Worm (Caenorhabditis elegans): Measurements from ENCODE around the gene acr-9.

acr-9 gene

ce11 chrX:13650799-13651198, 4.1 kb upstream of the acr-9 start, which contains the start of gene C40C9.4:
C40C9.4 (plus strand) TSS chrX:13651099.
- TF ChIP-seq sdc-2 (tag; optimal IDR thresholded peaks at IDR 0.05) = no peak

ce11 chrX:13647305-13647704, 607 bp upstream of the acr-9 start, which contains the start of gene C40C9.3:
C40C9.3 (plus strand) TSS chrX:13647605.
- TF ChIP-seq ama-1 (optimal IDR thresholded peaks at IDR 0.05) (no peak), zip-5 (tag; optimal IDR thresholded peaks at IDR 0.05) (no peak), ceh-9 (tag; optimal IDR thresholded peaks at IDR 0.05) (no peak), ceh-48 (tag; optimal IDR thresholded peaks at IDR 0.05) (no peak), lim-6 (tag; optimal IDR thresholded peaks at IDR 0.05) (no peak), unc-3 (GFP tag; conservative IDR thresholded peaks at IDR 0.05) (no peak), unc-3 (tag; optimal IDR thresholded peaks at IDR 0.05) (no peak), K02D7.2 (tag; optimal IDR thresholded peaks at IDR 0.05) (no peak), ztf-16 (tag; optimal IDR thresholded peaks at IDR 0.05) (no peak), madf-2 (tag; optimal IDR thresholded peaks at IDR 0.05) (no peak), elt-4 (tag; optimal IDR thresholded peaks at IDR 0.05) (no peak), unc-42 (tag; optimal IDR thresholded peaks at IDR 0.05) (no peak), ceh-24 (tag; optimal IDR thresholded peaks at IDR 0.05) (no peak), pha-4 (tag; optimal IDR thresholded peaks at IDR 0.05) (no peak), fkh-10 (GFP tag; optimal IDR thresholded peaks at IDR 0.05) (no peak)

ce11 chrX:13644884-13645283, 1.8 kb downstream of the acr-9 start:
- no peak for TF ChIP-seq npax-4 (tag; optimal IDR thresholded peaks at IDR 0.05)
- TF ChIP-seq ceh-9 (tag; optimal IDR thresholded peaks at IDR 0.05) = no peak
- TF ChIP-seq elt-2 (tag; optimal IDR thresholded peaks at IDR 0.05) = no peak
- no peak for TF ChIP-seq ceh-22 (tag; optimal IDR thresholded peaks at IDR 0.05)
- TF ChIP-seq unc-42 (tag; optimal IDR thresholded peaks at IDR 0.05) = no peak
- TF ChIP-seq F13H6.1 (tag; optimal IDR thresholded peaks at IDR 0.05) = no peak
- TF ChIP-seq pax-1 (tag; optimal IDR thresholded peaks at IDR 0.05) = no peak
- TF ChIP-seq ceh-34 (tag; optimal IDR thresholded peaks at IDR 0.05) = no peak
- no peak for TF ChIP-seq ceh-30 (tag; optimal IDR thresholded peaks at IDR 0.05)
- no peak for TF ChIP-seq fkh-6 (tag; optimal IDR thresholded peaks at IDR 0.05)
- TF ChIP-seq nfya-1 (tag; optimal IDR thresholded peaks at IDR 0.05) = no peak
- no peak for TF ChIP-seq nhr-232 (tag; optimal IDR thresholded peaks at IDR 0.05)
- no peak for TF ChIP-seq nhr-11 (tag; optimal IDR thresholded peaks at IDR 0.05)

- TF ChIP-seq ceh-30 (tag; optimal IDR thresholded peaks at IDR 0.05) = no peak
- no peak for TF ChIP-seq odd-2 (tag; optimal IDR thresholded peaks at IDR 0.05)
- no peak for TF ChIP-seq fkh-10 (GFP tag; optimal IDR thresholded peaks at IDR 0.05)
- TF ChIP-seq npax-4 (tag; optimal IDR thresholded peaks at IDR 0.05) = no peak
- TF ChIP-seq F13H6.1 (tag; optimal IDR thresholded peaks at IDR 0.05) = no peak
- TF ChIP-seq pax-1 (tag; optimal IDR thresholded peaks at IDR 0.05) = no peak
- TF ChIP-seq pag-3 (tag; optimal IDR thresholded peaks at IDR 0.05; ENCODE audit: borderline replicate concordance) = no peak
- no peak for TF ChIP-seq ceh-24 (tag; optimal IDR thresholded peaks at IDR 0.05)
- no peak for TF ChIP-seq ceh-45 (GFP tag; IDR thresholded peaks at IDR 0.05)
- TF ChIP-seq T23F11.4 (GFP tag; optimal IDR thresholded peaks at IDR 0.05) = no peak
- TF ChIP-seq unc-3 (GFP tag; conservative IDR thresholded peaks at IDR 0.05) = no peak
- no peak for TF ChIP-seq unc-3 (tag; optimal IDR thresholded peaks at IDR 0.05)
- no peak for TF ChIP-seq K09A11.1 (tag; optimal IDR thresholded peaks at IDR 0.05; ENCODE audit: insufficient read depth)
- no peak for TF ChIP-seq dve-1 (tag; optimal IDR thresholded peaks at IDR 0.05)
- no peak for TF ChIP-seq madf-2 (tag; optimal IDR thresholded peaks at IDR 0.05)
- no peak for TF ChIP-seq lim-6 (tag; optimal IDR thresholded peaks at IDR 0.05)
- TF ChIP-seq che-1 (tag; optimal IDR thresholded peaks at IDR 0.05) = no peak
- TF ChIP-seq ref-2 (tag; optimal IDR thresholded peaks at IDR 0.05) = no peak
Observed at ce11 chrX:13639577-13639976, 7.1 kb downstream of the acr-9 start, which contains the start of gene twk-20. twk-20 (plus strand) TSS chrX:13639877.

- peak; percentile 3 for TF ChIP-seq rnt-1 (tag; optimal IDR thresholded peaks at IDR 0.05)
- TF ChIP-seq ceh-18 (tag; optimal IDR thresholded peaks at IDR 0.05) = peak; percentile 43
- TF ChIP-seq C38D4.7 (GFP tag; optimal IDR thresholded peaks at IDR 0.05) = no peak
Observed at ce11 chrX:13638351-13638958, 8.2 kb downstream of the acr-9 start.
